Fruit fly (Drosophila melanogaster) whole organism, prepupa: ENCODE results near the gene SK.

Experiments used
- CG9139 ChIP-seq: fragments of 200-800 bp; sonication (Bioruptor generic); optimal IDR thresholded peaks from 3 replicates; lab custom pipeline; 2017; ENCODE audit warnings: missing biosample characterization, mild to moderate bottlenecking, missing genetic modification characterization
- Hr38 ChIP-seq: sonication (Bioruptor generic); optimal IDR thresholded peaks from 2 replicates; lab custom pipeline; 2016; ENCODE audit warnings: missing biosample characterization, missing genetic modification characterization
- vri ChIP-seq: fragments of 200-800 bp; sonication (Bioruptor generic); optimal IDR thresholded peaks from 3 replicates; lab custom pipeline; 2016; ENCODE audit warnings: missing biosample characterization, mild to moderate bottlenecking, missing genetic modification characterization

- TF ChIP-seq vri (GFP tag; lab: Kevin White, UChicago) = peak; percentile 84
- peak; percentile 77 for TF ChIP-seq CG9139 (GFP tag; lab: Kevin White, UChicago)
- TF ChIP-seq Hr38 (GFP tag; lab: Kevin White, UChicago) = no peak
Measured at dm6 chrX:5429778-5430576, 89.9 kb downstream of the SK start.
